Worm (Caenorhabditis elegans) whole organism, young adult: ENCODE results near the gene B0496.6.

ENCODE experiments used
- B0035.1 ChIP-seq: sonication (generic microtip); optimal IDR thresholded peaks from 2 replicates; lab custom pipeline; 2016; ENCODE audit warnings: missing genetic modification characterization, mild to moderate bottlenecking, missing compliant biosample characterization, missing genotype, missing genetic modification reagents
- F10E7.11 ChIP-seq: sonication (generic microtip); optimal IDR thresholded peaks from 2 replicates; lab custom pipeline; 2017; ENCODE audit warnings: mild to moderate bottlenecking, missing genetic modification characterization, moderate library complexity, missing compliant biosample characterization
- F37B4.10 ChIP-seq: fragments of 200-800 bp; sonication (Bioruptor generic); IDR thresholded peaks from 2 replicates; pipeline ENCODE4 v1.3.6; 2022; ENCODE audit warnings: missing genetic modification characterization, missing compliant biosample characterization
- F39B2.1 ChIP-seq: fragments of 200-800 bp; sonication (Bioruptor generic); IDR thresholded peaks from 2 replicates; pipeline ENCODE4 v1.3.6; 2022; ENCODE audit warnings: missing genetic modification reagents, missing genetic modification characterization, missing compliant biosample characterization
- F49E8.2 ChIP-seq: sonication (generic microtip); optimal IDR thresholded peaks from 3 replicates; lab custom pipeline; 2017; ENCODE audit warnings: missing genetic modification characterization, mild to moderate bottlenecking, missing compliant biosample characterization, antibody characterized with exemption, moderate library complexity; ENCODE audit not compliant: insufficient read depth
- K12H6.12 ChIP-seq: fragments of 200-800 bp; sonication (Bioruptor generic); optimal IDR thresholded peaks from 2 replicates; lab custom pipeline; 2018; ENCODE audit warnings: mild to moderate bottlenecking, missing genetic modification characterization, missing compliant biosample characterization
- ZK185.1 ChIP-seq: sonication (generic microtip); optimal IDR thresholded peaks from 2 replicates; lab custom pipeline; 2016; ENCODE audit warnings: mild to moderate bottlenecking, missing genetic modification characterization, missing compliant biosample characterization; ENCODE audit not compliant: poor library complexity, severe bottlenecking
- bed-2 ChIP-seq: fragments of 200-800 bp; sonication (Bioruptor generic); IDR thresholded peaks from 2 replicates; pipeline ENCODE4 v1.3.6; 2022; ENCODE audit warnings: missing genetic modification reagents, missing genetic modification characterization, missing compliant biosample characterization
- cebp-1 ChIP-seq, 2 experiments: fragments of 200-800 bp in 1 of 2; sonication (Bioruptor generic) in 1 of 2; sonication (generic microtip) in 1 of 2; IDR thresholded peaks in 1 of 2; optimal IDR thresholded peaks in 1 of 2; 2 replicates each; pipeline versions ENCODE4 v1.3.6 to Lab custom; 2017 to 2022; ENCODE audit warnings: missing compliant biosample characterization in 2 of 2, missing genetic modification characterization in 2 of 2, mild to moderate bottlenecking in 1 of 2, missing genetic modification reagents in 1 of 2, moderate library complexity in 1 of 2
- ceh-100 ChIP-seq: fragments of 200-800 bp; sonication (Bioruptor generic); IDR thresholded peaks from 2 replicates; pipeline ENCODE4 v1.3.6; 2022; ENCODE audit warnings: missing genetic modification reagents, missing genetic modification characterization, missing compliant biosample characterization
- efl-1 ChIP-seq: fragments of 150-350 bp; optimal IDR thresholded peaks from 2 replicates; lab custom pipeline; 2014; ENCODE audit warnings: missing biosample characterization, missing genetic modification reagents, missing genetic modification characterization
- gei-17 ChIP-seq: fragments of 200-800 bp; sonication (Bioruptor generic); optimal IDR thresholded peaks from 2 replicates; lab custom pipeline; 2018; ENCODE audit warnings: mild to moderate bottlenecking, missing genetic modification characterization, missing compliant biosample characterization
- him-1 ChIP-seq: sonication (generic microtip); optimal IDR thresholded peaks from 2 replicates; lab custom pipeline; 2016; ENCODE audit warnings: missing genotype, missing genetic modification reagents, missing genetic modification characterization, missing compliant biosample characterization
- hlh-12 ChIP-seq: sonication (generic microtip); optimal IDR thresholded peaks from 2 replicates; lab custom pipeline; 2016; ENCODE audit warnings: missing genetic modification characterization, missing compliant biosample characterization
- hmg-1.2 ChIP-seq: fragments of 200-800 bp; sonication (Bioruptor generic); IDR thresholded peaks from 2 replicates; pipeline ENCODE4 v1.3.6; 2022; ENCODE audit warnings: missing genetic modification reagents, missing genetic modification characterization, missing compliant biosample characterization
- hsf-1 ChIP-seq: fragments of 200-800 bp; sonication (Bioruptor generic); IDR thresholded peaks from 2 replicates; pipeline ENCODE4 v1.3.6; 2022; ENCODE audit warnings: missing genetic modification reagents, missing genetic modification characterization, missing compliant biosample characterization
- let-607 ChIP-seq, 2 experiments: fragments of 200-800 bp in 1 of 2; sonication (Bioruptor generic) in 1 of 2; sonication (generic microtip) in 1 of 2; optimal IDR thresholded peaks; 2 replicates each; lab custom pipeline; 2016 to 2018; ENCODE audit warnings: mild to moderate bottlenecking in 2 of 2, missing compliant biosample characterization in 2 of 2, missing genetic modification characterization in 2 of 2, moderate library complexity in 2 of 2, missing genotype in 1 of 2
- lin-40 ChIP-seq: sonication (generic microtip); optimal IDR thresholded peaks from 2 replicates; lab custom pipeline; 2016; ENCODE audit warnings: missing genetic modification characterization, mild to moderate bottlenecking, missing compliant biosample characterization, missing genotype, missing genetic modification reagents
- madf-10 ChIP-seq: sonication (generic microtip); optimal IDR thresholded peaks from 2 replicates; lab custom pipeline; 2016; ENCODE audit warnings: mild to moderate bottlenecking, missing genetic modification characterization, missing compliant biosample characterization
- madf-3 ChIP-seq: fragments of 200-800 bp; sonication (Bioruptor generic); IDR thresholded peaks from 2 replicates; pipeline ENCODE4 v1.3.6; 2022; ENCODE audit warnings: missing genetic modification reagents, missing genetic modification characterization, missing compliant biosample characterization
- mel-28 ChIP-seq: sonication (generic microtip); optimal IDR thresholded peaks from 2 replicates; lab custom pipeline; 2016; ENCODE audit warnings: borderline replicate concordance, mild to moderate bottlenecking, missing genetic modification characterization, missing compliant biosample characterization
- mxl-1 ChIP-seq: sonication (generic microtip); optimal IDR thresholded peaks from 2 replicates; lab custom pipeline; 2016; ENCODE audit warnings: missing genetic modification characterization, missing compliant biosample characterization
- nfya-1 ChIP-seq: sonication (generic microtip); optimal IDR thresholded peaks from 2 replicates; lab custom pipeline; 2017; ENCODE audit warnings: antibody characterized with exemption, missing compliant biosample characterization, missing genetic modification characterization, borderline replicate concordance; ENCODE audit not compliant: insufficient read depth
- nhr-120 ChIP-seq: fragments of 200-800 bp; sonication (Bioruptor generic); IDR thresholded peaks from 2 replicates; pipeline ENCODE4 v1.3.6; 2022; ENCODE audit warnings: missing genetic modification characterization, missing compliant biosample characterization
- nhr-27 ChIP-seq: fragments of 200-800 bp; sonication (Bioruptor generic); optimal IDR thresholded peaks from 2 replicates; lab custom pipeline; 2018; ENCODE audit warnings: mild to moderate bottlenecking, missing genetic modification characterization, moderate library complexity, missing compliant biosample characterization
- pbrm-1 ChIP-seq: fragments of 200-800 bp; sonication (Bioruptor generic); IDR thresholded peaks from 2 replicates; pipeline ENCODE4 v1.3.6; 2022; ENCODE audit warnings: missing genetic modification reagents, missing genetic modification characterization, missing compliant biosample characterization
- pha-4 ChIP-seq: fragments of 150-350 bp; sonication (generic microtip); optimal IDR thresholded peaks from 2 replicates; lab custom pipeline; 2014; ENCODE audit warnings: missing biosample characterization, missing genetic modification reagents, missing genetic modification characterization
- rec-8 ChIP-seq, 2 experiments: sonication (generic microtip); optimal IDR thresholded peaks; 2 replicates each; lab custom pipeline; 2016; ENCODE audit warnings: mild to moderate bottlenecking in 2 of 2, missing genetic modification characterization in 2 of 2, missing genetic modification reagents in 2 of 2, missing genotype in 2 of 2, missing biosample characterization in 1 of 2, missing compliant biosample characterization in 1 of 2, moderate library complexity in 1 of 2
- repo-1 ChIP-seq: sonication (generic microtip); optimal IDR thresholded peaks from 2 replicates; lab custom pipeline; 2017; ENCODE audit warnings: mild to moderate bottlenecking, missing genetic modification characterization, missing compliant biosample characterization
- snpc-1.3 ChIP-seq: sonication (generic microtip); optimal IDR thresholded peaks from 2 replicates; lab custom pipeline; 2017; ENCODE audit warnings: missing genetic modification characterization, mild to moderate bottlenecking, missing compliant biosample characterization, antibody characterized with exemption, moderate library complexity, missing genotype, missing genetic modification reagents; ENCODE audit not compliant: insufficient read depth
- tbp1 ChIP-seq: fragments of 200-800 bp; sonication (Bioruptor generic); optimal IDR thresholded peaks from 2 replicates; lab custom pipeline; 2018; ENCODE audit warnings: mild to moderate bottlenecking, missing genetic modification characterization, missing compliant biosample characterization
- ztf-22 ChIP-seq: fragments of 200-800 bp; sonication (Bioruptor generic); optimal IDR thresholded peaks from 2 replicates; lab custom pipeline; 2018; ENCODE audit warnings: mild to moderate bottlenecking, missing genetic modification characterization, moderate library complexity, missing compliant biosample characterization
- ztf-6 ChIP-seq: fragments of 200-800 bp; sonication (Bioruptor generic); IDR thresholded peaks from 2 replicates; pipeline ENCODE4 v1.3.6; 2022; ENCODE audit warnings: missing genetic modification reagents, missing genetic modification characterization, missing compliant biosample characterization

Gene B0496.6

DNA sequence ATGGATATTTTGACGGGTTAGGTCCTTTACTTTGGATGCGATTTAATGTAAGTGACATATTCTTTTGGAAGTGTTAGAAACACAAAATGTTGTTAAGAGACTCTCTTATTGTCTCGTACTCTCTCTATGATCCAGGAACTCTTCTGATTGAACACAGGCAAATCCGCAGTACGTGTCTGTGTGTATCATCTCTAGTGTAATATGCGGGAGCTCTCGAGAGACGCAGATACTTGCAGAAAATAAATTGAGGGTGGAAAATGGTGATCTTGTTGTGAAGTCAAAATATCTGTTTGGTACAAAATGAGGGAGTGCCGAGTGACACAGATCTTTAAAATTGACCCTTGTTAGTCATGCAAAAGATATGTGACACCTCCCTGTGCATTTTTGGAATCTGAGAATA lies 12.2 kb upstream of the B0496.6 start:
- TF ChIP-seq nfya-1 (tag; lab: Kevin White, UChicago) (no peak), bed-2 (GFP tag; lab: Robert Waterston, UW) (no peak), tbp1 (GFP tag; lab: Kevin White, UChicago) (no peak), F49E8.2 (no peak), K12H6.12 (no peak), hsf-1 (GFP tag; lab: Robert Waterston, UW) (no peak), let-607 (tag; optimal IDR thresholded peaks at IDR 0.05; lab: Kevin White, UChicago) (no peak), ztf-6 (GFP tag; lab: Robert Waterston, UW) (no peak), lin-40 (tag; lab: Kevin White, UChicago) (no peak), gei-17 (GFP tag; lab: Kevin White, UChicago) (no peak), ztf-22 (GFP tag; lab: Kevin White, UChicago) (no peak), F37B4.10 (GFP tag; lab: Robert Waterston, UW) (no peak), madf-10 (no peak), rec-8 (tag; optimal IDR thresholded peaks at IDR 0.05; lab: Kevin White, UChicago) (no peak)

DNA sequence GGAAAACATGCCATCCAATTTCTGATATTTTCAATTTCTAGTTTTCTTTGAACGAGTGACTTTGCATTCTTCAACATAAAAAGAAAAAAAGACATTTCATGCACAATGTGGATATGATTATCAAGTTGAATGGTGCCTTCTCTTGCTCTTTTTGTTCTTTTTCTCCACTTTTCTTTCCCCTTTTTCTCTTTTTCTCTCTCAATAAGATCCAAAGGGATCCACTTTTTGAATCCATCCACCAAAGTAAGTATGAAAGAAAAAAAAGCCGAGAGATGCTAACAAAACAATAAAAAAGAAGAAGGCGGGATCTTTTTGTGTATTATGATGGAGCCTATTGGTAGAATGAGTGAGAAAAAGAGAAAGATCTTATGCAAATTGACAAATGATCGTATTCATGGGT lies 11.6 kb upstream of the B0496.6 start:
- TF ChIP-seq F49E8.2 (no peak), B0035.1 (tag; lab: Kevin White, UChicago) (no peak), lin-40 (tag; lab: Kevin White, UChicago) (no peak), madf-3 (no peak), F39B2.1 (no peak), repo-1 (tag; lab: Kevin White, UChicago) (no peak), hsf-1 (GFP tag; lab: Robert Waterston, UW) (no peak), ZK185.1 (tag; lab: Kevin White, UChicago) (no peak), mxl-1 (no peak), cebp-1 (GFP tag; IDR thresholded peaks at IDR 0.05; lab: Robert Waterston, UW) (no peak), cebp-1 (tag; optimal IDR thresholded peaks at IDR 0.05; lab: Kevin White, UChicago) (no peak), mel-28 (tag; lab: Kevin White, UChicago) (no peak), hlh-12 (no peak)

- TF ChIP-seq ceh-100 (GFP tag; lab: Robert Waterston, UW) (no peak), ztf-6 (GFP tag; lab: Robert Waterston, UW) (no peak), snpc-1.3 (tag; lab: Kevin White, UChicago) (no peak), efl-1 (no peak), him-1 (tag; lab: Kevin White, UChicago) (no peak)
Measured at ce11 chrIV:7413573-7413972, 5.3 kb upstream of the B0496.6 start.

DNA sequence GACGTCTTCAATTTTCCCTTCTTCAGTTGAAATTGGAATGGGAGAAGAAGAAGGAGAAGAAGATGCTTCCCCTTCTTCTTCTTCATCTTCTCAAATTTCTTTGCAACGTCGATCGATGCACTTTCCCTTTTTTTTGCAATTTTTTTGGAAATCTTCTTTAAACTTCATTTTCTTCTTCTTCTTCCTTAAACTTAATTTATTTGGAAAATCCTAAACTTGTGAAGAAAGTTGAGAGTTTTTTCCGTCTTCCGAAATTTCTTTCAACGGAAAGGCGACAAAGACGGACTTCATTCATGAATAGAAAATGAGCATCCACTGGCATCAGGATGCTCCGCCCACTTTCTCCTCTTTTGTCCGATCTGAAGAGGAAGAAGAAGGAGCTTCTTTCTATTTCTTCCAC lies 4.8 kb upstream of the B0496.6 start:
- no peak for TF ChIP-seq efl-1
- no peak for TF ChIP-seq nhr-120 (GFP tag; lab: Robert Waterston, UW)
- no peak for TF ChIP-seq F10E7.11 (tag; lab: Kevin White, UChicago)
- no peak for TF ChIP-seq nhr-27 (tag; lab: Kevin White, UChicago)

DNA sequence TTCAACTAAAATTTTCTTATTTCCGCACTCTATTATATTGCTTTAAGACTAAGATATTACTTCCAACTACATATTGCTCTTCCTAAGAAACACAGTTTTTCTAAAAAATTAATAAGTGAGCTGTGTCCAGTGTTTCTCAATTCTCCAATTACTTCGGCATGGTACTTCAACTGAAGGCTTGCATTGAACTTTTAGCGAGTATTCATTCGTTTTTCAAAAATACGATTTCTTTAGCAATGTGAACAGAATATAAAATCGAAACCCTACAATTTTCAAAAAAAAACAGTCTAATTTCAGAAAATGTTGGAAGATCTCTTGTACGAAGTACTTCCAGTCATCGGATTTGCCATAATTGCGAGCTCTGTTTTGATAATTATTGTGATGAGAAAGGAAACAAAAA lies 2.0 kb downstream of the B0496.6 start, which contains the start of gene srtx-1:
Gene srtx-1 (plus strand): TSS at position 301 of the 400 bp plus-strand sequence.
- TF ChIP-seq hmg-1.2 (no peak), tbp1 (GFP tag; lab: Kevin White, UChicago) (no peak), him-1 (tag; lab: Kevin White, UChicago) (no peak), pha-4 (no peak), pbrm-1 (GFP tag; lab: Robert Waterston, UW) (no peak)
- TF ChIP-seq, all 124 proteins: peak for 0
